Worm (Caenorhabditis elegans) whole organism, young adult: ENCODE results near the gene lipl-3.

Source experiments
- B0019.2 ChIP-seq: fragments of 200-800 bp; sonication (Bioruptor generic); conservative IDR thresholded peaks from 2 replicates; pipeline ENCODE4 v1.3.6; 2022; ENCODE audit warnings: missing genetic modification reagents, missing genetic modification characterization, missing compliant biosample characterization
- C06A6.2 ChIP-seq: fragments of 200-800 bp; sonication (Bioruptor generic); conservative IDR thresholded peaks from 2 replicates; pipeline ENCODE4 v1.3.6; 2022; ENCODE audit warnings: missing genetic modification characterization, missing compliant biosample characterization
- F10E7.11 ChIP-seq: sonication (generic microtip); optimal IDR thresholded peaks from 2 replicates; lab custom pipeline; 2017; ENCODE audit warnings: mild to moderate bottlenecking, missing genetic modification characterization, moderate library complexity, missing compliant biosample characterization
- F23B12.7 ChIP-seq: sonication (generic microtip); optimal IDR thresholded peaks from 2 replicates; lab custom pipeline; 2017; ENCODE audit warnings: missing genetic modification characterization, mild to moderate bottlenecking, missing compliant biosample characterization, antibody characterized with exemption, moderate library complexity; ENCODE audit not compliant: insufficient read depth
- F37B4.10 ChIP-seq: fragments of 200-800 bp; sonication (Bioruptor generic); IDR thresholded peaks from 2 replicates; pipeline ENCODE4 v1.3.6; 2022; ENCODE audit warnings: missing genetic modification characterization, missing compliant biosample characterization
- F39B2.1 ChIP-seq: fragments of 200-800 bp; sonication (Bioruptor generic); IDR thresholded peaks from 2 replicates; pipeline ENCODE4 v1.3.6; 2022; ENCODE audit warnings: missing genetic modification reagents, missing genetic modification characterization, missing compliant biosample characterization
- F57C9.4 ChIP-seq: sonication (generic microtip); optimal IDR thresholded peaks from 2 replicates; lab custom pipeline; 2017; ENCODE audit warnings: mild to moderate bottlenecking, missing genetic modification characterization, missing compliant biosample characterization
- K11D2.4 ChIP-seq: fragments of 200-800 bp; sonication (Bioruptor generic); IDR thresholded peaks from 2 replicates; pipeline ENCODE4 v1.3.6; 2022; ENCODE audit warnings: missing genetic modification reagents, missing genetic modification characterization, missing compliant biosample characterization
- T26A5.8 ChIP-seq: sonication (generic microtip); optimal IDR thresholded peaks from 2 replicates; lab custom pipeline; 2016; ENCODE audit warnings: missing genetic modification characterization, missing compliant biosample characterization
- Y79H2A.3 ChIP-seq: fragments of 200-800 bp; sonication (Bioruptor generic); conservative IDR thresholded peaks from 2 replicates; pipeline ENCODE4 v1.3.6; 2022; ENCODE audit warnings: missing genetic modification reagents, missing genetic modification characterization, missing compliant biosample characterization
- atf-7 ChIP-seq: sonication (generic microtip); optimal IDR thresholded peaks from 2 replicates; lab custom pipeline; 2017; ENCODE audit warnings: mild to moderate bottlenecking, missing genetic modification characterization, missing compliant biosample characterization
- bed-2 ChIP-seq: fragments of 200-800 bp; sonication (Bioruptor generic); IDR thresholded peaks from 2 replicates; pipeline ENCODE4 v1.3.6; 2022; ENCODE audit warnings: missing genetic modification reagents, missing genetic modification characterization, missing compliant biosample characterization
- cebp-2 ChIP-seq: fragments of 200-800 bp; sonication (Bioruptor generic); IDR thresholded peaks from 2 replicates; pipeline ENCODE4 v1.3.6; 2022; ENCODE audit warnings: missing genetic modification characterization, missing compliant biosample characterization
- ceh-58 ChIP-seq: fragments of 200-800 bp; sonication (Bioruptor generic); IDR thresholded peaks from 2 replicates; pipeline ENCODE4 v1.3.6; 2022; ENCODE audit warnings: missing genetic modification characterization, missing compliant biosample characterization
- die-1 ChIP-seq: sonication (generic microtip); optimal IDR thresholded peaks from 2 replicates; lab custom pipeline; 2016; ENCODE audit warnings: missing genotype, mild to moderate bottlenecking, missing genetic modification characterization, missing compliant biosample characterization
- dox-1 ChIP-seq: fragments of 200-800 bp; sonication (Bioruptor generic); IDR thresholded peaks from 2 replicates; pipeline ENCODE4 v1.3.6; 2022; ENCODE audit warnings: missing genetic modification reagents, missing genetic modification characterization, missing compliant biosample characterization
- dpff-1 ChIP-seq: sonication (generic microtip); optimal IDR thresholded peaks from 2 replicates; lab custom pipeline; 2017; ENCODE audit warnings: mild to moderate bottlenecking, missing genetic modification characterization, missing compliant biosample characterization
- dpl-1 ChIP-seq: fragments of 150-350 bp; optimal IDR thresholded peaks from 2 replicates; lab custom pipeline; 2014; ENCODE audit warnings: missing biosample characterization, missing genetic modification reagents, missing genetic modification characterization
- egl-44 ChIP-seq: fragments of 200-800 bp; sonication (Bioruptor generic); IDR thresholded peaks from 2 replicates; pipeline ENCODE4 v1.3.6; 2022; ENCODE audit warnings: missing genetic modification reagents, missing genetic modification characterization, missing compliant biosample characterization
- ekl-4 ChIP-seq: fragments of 200-800 bp; sonication (Bioruptor generic); IDR thresholded peaks from 2 replicates; pipeline ENCODE4 v1.3.6; 2022; ENCODE audit warnings: missing genetic modification reagents, missing genetic modification characterization, missing compliant biosample characterization
- madf-8 ChIP-seq: fragments of 200-800 bp; sonication (Bioruptor generic); conservative IDR thresholded peaks from 2 replicates; pipeline ENCODE4 v1.3.6; 2022; ENCODE audit warnings: missing genetic modification reagents, missing genetic modification characterization, missing compliant biosample characterization
- nhr-179 ChIP-seq: sonication (generic microtip); optimal IDR thresholded peaks from 2 replicates; lab custom pipeline; 2016; ENCODE audit warnings: mild to moderate bottlenecking, missing genetic modification characterization, missing compliant biosample characterization
- nhr-27 ChIP-seq: fragments of 200-800 bp; sonication (Bioruptor generic); optimal IDR thresholded peaks from 2 replicates; lab custom pipeline; 2018; ENCODE audit warnings: mild to moderate bottlenecking, missing genetic modification characterization, moderate library complexity, missing compliant biosample characterization
- nhr-80 ChIP-seq: sonication (generic microtip); optimal IDR thresholded peaks from 2 replicates; lab custom pipeline; 2016; ENCODE audit warnings: missing genetic modification characterization, missing compliant biosample characterization
- repo-1 ChIP-seq: sonication (generic microtip); optimal IDR thresholded peaks from 2 replicates; lab custom pipeline; 2017; ENCODE audit warnings: mild to moderate bottlenecking, missing genetic modification characterization, missing compliant biosample characterization
- sdz-38 ChIP-seq: sonication (generic microtip); optimal IDR thresholded peaks from 2 replicates; lab custom pipeline; 2016; ENCODE audit warnings: missing genotype, missing genetic modification characterization, missing compliant biosample characterization
- snpc-1.1 ChIP-seq: sonication (generic microtip); optimal IDR thresholded peaks from 2 replicates; lab custom pipeline; 2017; ENCODE audit warnings: missing genetic modification characterization, mild to moderate bottlenecking, missing compliant biosample characterization, antibody characterized with exemption, moderate library complexity, missing genotype, missing genetic modification reagents; ENCODE audit not compliant: insufficient read depth
- snpc-4 ChIP-seq, 5 experiments: fragments of 150-350 bp in 1 of 5; sonication (generic microtip) in 4 of 5; optimal IDR thresholded peaks; 2 replicates each; lab custom pipeline; 2014 to 2018; ENCODE audit warnings: missing genetic modification characterization in 5 of 5, missing biosample characterization in 3 of 5, antibody characterized with exemption in 2 of 5, mild to moderate bottlenecking in 2 of 5, missing compliant biosample characterization in 2 of 5, missing genotype in 2 of 5, moderate library complexity in 2 of 5, missing genetic modification reagents in 1 of 5
- somi-1 ChIP-seq: fragments of 200-800 bp; sonication (Bioruptor generic); optimal IDR thresholded peaks from 2 replicates; lab custom pipeline; 2018; ENCODE audit warnings: mild to moderate bottlenecking, missing genetic modification characterization, missing compliant biosample characterization
- unc-130 ChIP-seq: sonication (generic microtip); optimal IDR thresholded peaks from 2 replicates; lab custom pipeline; 2016; ENCODE audit warnings: missing genetic modification reagents, missing genetic modification characterization, missing compliant biosample characterization
- zim-3 ChIP-seq: sonication (generic microtip); optimal IDR thresholded peaks from 2 replicates; lab custom pipeline; 2017; ENCODE audit warnings: mild to moderate bottlenecking, missing genetic modification characterization, moderate library complexity, missing compliant biosample characterization
- ztf-18 ChIP-seq: sonication (generic microtip); optimal IDR thresholded peaks from 2 replicates; lab custom pipeline; 2016; ENCODE audit warnings: missing genotype, mild to moderate bottlenecking, missing genetic modification characterization, missing compliant biosample characterization
- ztf-26 ChIP-seq: sonication (generic microtip); optimal IDR thresholded peaks from 2 replicates; lab custom pipeline; 2017; ENCODE audit warnings: missing genetic modification characterization, missing compliant biosample characterization
- ztf-28 ChIP-seq: fragments of 200-800 bp; sonication (Bioruptor generic); IDR thresholded peaks from 2 replicates; pipeline ENCODE4 v1.3.6; 2022; ENCODE audit warnings: missing genetic modification reagents, missing genetic modification characterization, missing compliant biosample characterization
- ztf-6 ChIP-seq: fragments of 200-800 bp; sonication (Bioruptor generic); IDR thresholded peaks from 2 replicates; pipeline ENCODE4 v1.3.6; 2022; ENCODE audit warnings: missing genetic modification reagents, missing genetic modification characterization, missing compliant biosample characterization

The lipl-3 gene

DNA sequence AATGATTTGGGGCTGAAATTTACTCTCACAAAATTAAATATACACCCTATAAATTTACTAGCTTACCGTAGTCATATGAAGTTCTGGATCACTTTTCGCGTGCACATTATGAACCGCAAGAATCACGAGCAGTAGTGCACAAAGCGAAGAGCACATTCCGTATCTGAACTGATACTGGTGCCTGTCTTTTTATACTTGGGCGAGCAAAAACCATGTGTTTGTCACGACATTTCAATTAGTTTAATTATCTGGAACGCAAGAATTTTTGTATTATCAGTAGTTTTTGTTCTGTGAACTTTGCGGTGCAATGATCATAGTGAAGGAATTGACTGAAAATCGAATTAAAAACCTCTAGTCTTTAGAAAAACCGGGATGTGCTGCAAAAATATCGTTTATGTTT lies at the start of gene lipl-3:
Gene lipl-3 (minus strand): TSS at position 161 of the 400 bp plus-strand sequence.
- TF ChIP-seq K11D2.4 (no peak), nhr-80 (peak; percentile 30), dox-1 (GFP tag; lab: Robert Waterston, UW) (no peak)

DNA sequence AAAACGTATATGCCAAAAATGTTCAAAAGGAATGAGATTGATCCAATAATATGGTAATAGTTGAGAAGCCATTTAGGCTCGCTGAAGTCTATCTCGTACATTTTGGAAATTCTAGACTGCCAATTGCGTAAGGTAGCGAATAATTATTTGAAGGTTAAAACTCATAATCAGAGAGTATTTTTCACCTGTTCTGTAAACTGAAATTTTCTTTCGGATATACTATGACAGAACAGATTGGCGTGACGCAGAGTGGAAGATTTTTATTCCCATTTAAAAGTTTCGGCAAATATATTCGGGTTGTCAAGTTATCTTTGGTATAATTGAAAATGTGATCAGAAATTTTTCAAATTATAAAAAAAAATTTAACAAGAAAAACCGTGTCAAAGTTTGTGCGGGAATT lies 44.1 kb upstream of the lipl-3 start, which contains the start of gene sri-72:
Gene sri-72 (minus strand): TSS at position 101 of the 400 bp plus-strand sequence.
- TF ChIP-seq dpl-1 (no peak), dpff-1 (no peak), somi-1 (no peak), F23B12.7 (tag; lab: Kevin White, UChicago) (no peak), unc-130 (GFP tag; lab: Kevin White, UChicago) (no peak), die-1 (tag; lab: Kevin White, UChicago) (no peak)
- TF ChIP-seq, all 124 proteins: peak for 0

DNA sequence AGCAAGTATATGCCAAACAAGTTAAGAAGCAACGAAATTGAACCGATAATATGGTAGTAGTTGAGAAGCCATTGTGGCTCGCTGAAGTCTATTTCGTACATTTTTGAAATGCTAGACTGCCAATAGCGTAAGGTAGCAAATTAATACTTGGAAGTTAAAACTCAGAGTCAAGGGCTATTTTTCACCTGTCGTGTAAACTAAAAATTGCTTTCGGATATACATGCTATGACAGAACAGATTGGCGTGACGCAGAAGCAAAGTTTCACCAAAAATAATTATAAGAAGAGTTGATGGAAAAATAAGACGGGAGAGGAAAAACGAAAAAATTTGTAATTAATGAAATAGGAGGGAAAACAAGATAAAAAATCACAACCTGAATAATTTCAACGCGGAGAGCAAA lies 42.0 kb upstream of the lipl-3 start, which contains the start of gene sri-73:
Gene sri-73 (minus strand): TSS at position 101 of the 400 bp plus-strand sequence.
- TF ChIP-seq T26A5.8 (tag; lab: Kevin White, UChicago): no peak
- TF ChIP-seq B0019.2 (GFP tag; lab: Robert Waterston, UW): no peak
- TF ChIP-seq unc-130 (GFP tag; lab: Kevin White, UChicago): no peak
- TF ChIP-seq ztf-18: no peak
- no peak for TF ChIP-seq atf-7 (tag; lab: Kevin White, UChicago)
- no peak for TF ChIP-seq madf-8
- TF ChIP-seq, all 124 proteins: peak for 0

DNA sequence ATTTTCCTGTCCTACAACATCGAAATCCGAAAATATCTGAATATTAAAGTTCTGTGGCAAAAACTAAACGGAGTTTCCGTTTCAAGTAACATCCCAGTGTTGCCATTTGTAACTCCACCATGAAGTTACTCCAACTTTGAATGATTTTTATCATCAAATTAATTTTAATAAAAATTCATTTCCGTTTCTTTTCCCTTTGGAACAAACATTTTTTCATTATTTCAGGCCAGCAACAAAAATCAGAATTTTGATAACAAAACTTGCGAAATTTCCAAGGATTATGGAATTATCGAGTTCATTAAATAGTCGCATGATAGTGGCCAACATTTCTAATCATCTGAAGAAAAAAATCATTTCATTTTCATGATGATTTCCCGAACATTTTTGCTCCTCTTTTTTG lies 38.8 kb upstream of the lipl-3 start, which contains the start of gene C14C6.2:
Gene C14C6.2 (plus strand): TSS at position 301 of the 400 bp plus-strand sequence.
- no peak for TF ChIP-seq nhr-27 (tag; lab: Kevin White, UChicago)
- no peak for TF ChIP-seq C06A6.2 (GFP tag; lab: Robert Waterston, UW)
- no peak for TF ChIP-seq ztf-6 (GFP tag; lab: Robert Waterston, UW)
- no peak for TF ChIP-seq unc-130 (GFP tag; lab: Kevin White, UChicago)
- TF ChIP-seq F57C9.4: no peak
- no peak for TF ChIP-seq repo-1 (tag; lab: Kevin White, UChicago)
- TF ChIP-seq ekl-4 (GFP tag; lab: Robert Waterston, UW): no peak
- TF ChIP-seq cebp-2 (GFP tag; lab: Robert Waterston, UW): no peak
- TF ChIP-seq F39B2.1: no peak
- TF ChIP-seq ceh-58 (GFP tag; lab: Robert Waterston, UW): no peak
- TF ChIP-seq ztf-26 (tag; lab: Kevin White, UChicago): no peak
- TF ChIP-seq egl-44 (GFP tag; lab: Robert Waterston, UW): no peak
- TF ChIP-seq F37B4.10 (GFP tag; lab: Robert Waterston, UW): no peak
- TF ChIP-seq Y79H2A.3 (GFP tag; lab: Robert Waterston, UW): no peak
- no peak for TF ChIP-seq F10E7.11 (tag; lab: Kevin White, UChicago)
- TF ChIP-seq zim-3 (tag; lab: Kevin White, UChicago): no peak
- no peak for TF ChIP-seq ztf-28 (GFP tag; lab: Robert Waterston, UW)
- TF ChIP-seq bed-2: no peak

DNA sequence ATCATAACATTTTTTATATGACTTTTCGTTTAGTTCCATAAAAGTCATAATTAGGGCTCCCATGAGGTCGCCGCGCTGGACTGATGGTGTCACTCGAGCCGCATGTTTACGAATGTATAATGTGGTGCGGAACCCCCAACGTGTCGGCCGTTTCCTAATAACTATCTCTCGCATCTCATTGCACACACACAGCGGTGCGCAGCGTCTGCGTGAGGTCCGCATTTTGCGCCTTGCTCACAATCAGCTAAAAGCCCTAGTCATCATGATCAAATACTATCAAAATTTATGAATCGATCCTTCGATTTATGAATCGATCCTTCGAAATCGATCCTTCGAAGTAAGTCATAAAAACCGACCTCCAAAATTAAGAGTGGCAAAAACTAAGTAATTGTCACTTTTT lies 35.9 kb upstream of the lipl-3 start, which contains the start of gene srx-7:
Gene srx-7 (plus strand): TSS at position 256 of the 400 bp plus-strand sequence.
- TF ChIP-seq sdz-38 (tag; lab: Kevin White, UChicago) (no peak), snpc-4 (GFP tag; optimal IDR thresholded peaks at IDR 0.05; lab: Kevin White, UChicago) (no peak), snpc-4 (tag; optimal IDR thresholded peaks at IDR 0.05; lab: Kevin White, UChicago) (peak in 1 of 4 experiments; percentile 65), snpc-1.1 (tag; lab: Kevin White, UChicago) (peak; percentile 3), ztf-26 (tag; lab: Kevin White, UChicago) (no peak), nhr-179 (tag; lab: Kevin White, UChicago) (no peak)
